Worm (Caenorhabditis elegans): ENCODE measurements around the gene F52D10.2.

The F52D10.2 gene

ce11 chrX:11627013-11627412 is 35.5 kb upstream of the F52D10.2 start, which contains the start of gene twk-44:
Gene twk-44, minus strand, starts transcription at chrX:11627113.
- TF ChIP-seq unc-62 (GFP tag; optimal IDR thresholded peaks at IDR 0.05 in 1 of 2) (peak in 1 of 2 experiments; percentile 9), unc-62 (tag; optimal IDR thresholded peaks at IDR 0.05) (no peak), R02D3.7 (tag; optimal IDR thresholded peaks at IDR 0.05) (no peak)

DNA sequence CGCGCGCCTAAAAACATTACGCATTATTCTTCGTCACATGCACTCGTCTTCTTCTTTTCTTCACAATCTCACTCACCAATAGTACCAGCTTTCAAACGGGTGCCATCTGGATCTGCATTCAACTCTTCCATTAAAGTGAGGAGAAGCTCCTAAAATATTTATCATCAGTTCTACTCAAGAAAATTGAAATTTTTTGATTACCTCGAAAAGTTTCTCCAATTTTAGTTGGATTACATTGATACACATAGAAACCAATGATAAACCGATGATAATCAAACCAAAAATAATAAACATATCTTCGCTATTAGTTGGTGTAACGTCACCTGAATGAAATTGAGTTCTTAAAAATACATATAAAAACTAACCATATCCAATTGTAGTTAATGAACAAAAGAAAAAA is 33.1 kb upstream of the F52D10.2 start:
- TF ChIP-seq aly-2 (tag; optimal IDR thresholded peaks at IDR 0.05) (no peak), sdz-12 (GFP tag; optimal IDR thresholded peaks at IDR 0.05) (no peak), zfp-2 (tag; optimal IDR thresholded peaks at IDR 0.05) (no peak), cey-2 (tag; optimal IDR thresholded peaks at IDR 0.05; ENCODE audit: borderline replicate concordance, insufficient read depth) (no peak), lin-13 (GFP tag; optimal IDR thresholded peaks at IDR 0.05) (no peak), aha-1 (tag) (peak; percentile 91)

- TF ChIP-seq mdt-29 (GFP tag; IDR thresholded peaks at IDR 0.05), result no peak
- TF ChIP-seq ceh-44 (GFP tag; IDR thresholded peaks at IDR 0.05), result no peak
- no peak for TF ChIP-seq lin-38 (GFP tag; IDR thresholded peaks at IDR 0.05)
- TF ChIP-seq egl-43 (GFP tag; IDR thresholded peaks at IDR 0.05), result no peak
- TF ChIP-seq T20F7.1 (GFP tag; optimal IDR thresholded peaks at IDR 0.05), result no peak
- TF ChIP-seq fkh-10 (GFP tag; optimal IDR thresholded peaks at IDR 0.05), result no peak
- TF ChIP-seq Y48G9A.11 (GFP tag; IDR thresholded peaks at IDR 0.05), result no peak
- no peak for TF ChIP-seq lin-13 (GFP tag; optimal IDR thresholded peaks at IDR 0.05)
- no peak for TF ChIP-seq egl-27 (tag; optimal IDR thresholded peaks at IDR 0.05)
- no peak for TF ChIP-seq lin-15B (tag; optimal IDR thresholded peaks at IDR 0.05)
- no peak for TF ChIP-seq attf-4 (tag; optimal IDR thresholded peaks at IDR 0.05)
- TF ChIP-seq php-3 (GFP tag; IDR thresholded peaks at IDR 0.05), result no peak
- no peak for TF ChIP-seq aha-1 (tag)
- no peak for TF ChIP-seq F10B5.3 (tag; optimal IDR thresholded peaks at IDR 0.05)
- TF ChIP-seq zip-11 (GFP tag; IDR thresholded peaks at IDR 0.05), result no peak
These were observed 31.9 kb upstream of the F52D10.2 start for ce11 chrX:11623442-11623841.

DNA sequence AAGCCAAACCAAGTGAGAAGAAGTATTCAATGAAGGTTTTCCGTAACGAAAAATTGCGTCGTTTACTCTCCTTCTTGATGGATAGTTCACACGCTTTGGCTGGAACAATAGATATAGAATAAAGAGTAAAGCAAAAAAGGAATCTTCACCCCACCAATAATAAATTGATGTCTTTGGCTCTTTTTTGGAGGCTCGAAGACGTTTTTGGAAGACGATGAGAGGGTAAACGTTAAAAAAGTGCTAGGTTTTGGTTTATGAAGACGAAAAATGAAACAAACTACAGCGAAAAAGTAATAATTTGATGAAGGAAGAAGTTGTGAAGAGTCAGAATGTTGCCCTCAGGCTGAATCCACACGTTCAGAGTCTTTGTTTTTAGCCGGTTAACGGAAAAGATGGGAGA is 30.5 kb upstream of the F52D10.2 start, which contains the start of gene sto-3:
sto-3 (minus strand) TSS at position 101 of the 400 bp plus-strand sequence.
- TF ChIP-seq hlh-30 (tag; optimal IDR thresholded peaks at IDR 0.05; ENCODE audit: insufficient read depth) (no peak), tag-97 (GFP tag; IDR thresholded peaks at IDR 0.05) (no peak), ceh-20 (GFP tag; IDR thresholded peaks at IDR 0.05) (no peak), mep-1 (tag; optimal IDR thresholded peaks at IDR 0.05) (no peak), mdl-1 (tag; optimal IDR thresholded peaks at IDR 0.05) (no peak), Y5F2A.4 (GFP tag; optimal IDR thresholded peaks at IDR 0.05) (no peak), unc-39 (tag; optimal IDR thresholded peaks at IDR 0.05) (no peak), ZK337.2 (GFP tag; IDR thresholded peaks at IDR 0.05) (no peak), aha-1 (tag) (no peak), dmd-9 (GFP tag; IDR thresholded peaks at IDR 0.05) (no peak), daf-16 (GFP tag; optimal IDR thresholded peaks at IDR 0.05) (no peak), daf-16 (tag; optimal IDR thresholded peaks at IDR 0.05) (no peak), lin-29 (GFP tag; IDR thresholded peaks at IDR 0.05) (no peak), dpl-1 (GFP tag; optimal IDR thresholded peaks at IDR 0.05) (no peak), F49E8.2 (tag; optimal IDR thresholded peaks at IDR 0.05; ENCODE audit: borderline replicate concordance) (no peak), ceh-28 (tag; optimal IDR thresholded peaks at IDR 0.05) (no peak), daf-12 (tag; optimal IDR thresholded peaks at IDR 0.05) (no peak)

Data from whole organism, L4 larva.